Fruit fly (Drosophila melanogaster) whole organism: ENCODE data around the gene CG7707.

Source experiments
- CG8478 ChIP-seq: fragments of >200 bp; optimal IDR thresholded peaks from 2 replicates; lab custom pipeline; 2018; ENCODE audit warnings: inconsistent platforms
- Dll ChIP-seq: fragments of >200 bp; optimal IDR thresholded peaks from 2 replicates; lab custom pipeline; 2017
- EcR ChIP-seq, 2 experiments: fragments of >200 bp; optimal IDR thresholded peaks; 2 replicates each; lab custom pipeline; 2017; ENCODE audit warnings: missing biosample characterization in 2 of 2, missing genetic modification characterization in 2 of 2, missing genetic modification reagents in 2 of 2
- pan ChIP-seq: fragments of >200 bp; optimal IDR thresholded peaks from 2 replicates; lab custom pipeline; 2017
- psq ChIP-seq: fragments of >200 bp; optimal IDR thresholded peaks from 2 replicates; lab custom pipeline; 2017
- usp ChIP-seq: fragments of >200 bp; optimal IDR thresholded peaks from 2 replicates; lab custom pipeline; 2017; ENCODE audit warnings: missing biosample characterization, missing genetic modification characterization, mixed read lengths

Gene CG7707

dm6 chr3L:17243136-17243535, at the start of gene CG7707:
Gene CG7707 (plus strand): TSS chr3L:17243436.
- TF ChIP-seq psq (lab: Kevin White, UChicago) (no peak), EcR (GFP tag; optimal IDR thresholded peaks at IDR 0.05; lab: Kevin White, UChicago) (no peak), usp (GFP tag; lab: Kevin White, UChicago) (no peak), CG8478 (lab: Kevin White, UChicago) (no peak), Dll (no peak), pan (lab: Kevin White, UChicago) (no peak)

- TF ChIP-seq CG8478 (lab: Kevin White, UChicago): no peak
- no peak for TF ChIP-seq Dll
- TF ChIP-seq psq (lab: Kevin White, UChicago): no peak
- TF ChIP-seq EcR (GFP tag; optimal IDR thresholded peaks at IDR 0.05; lab: Kevin White, UChicago): no peak
- TF ChIP-seq pan (lab: Kevin White, UChicago): no peak
- TF ChIP-seq usp (GFP tag; lab: Kevin White, UChicago): no peak
These were observed 34.6 kb upstream of the CG7707 start for dm6 chr3L:17208601-17209000.

dm6 chr3L:17209402-17209801, 33.8 kb upstream of the CG7707 start:
- no peak for TF ChIP-seq psq (lab: Kevin White, UChicago)
- no peak for TF ChIP-seq EcR (GFP tag; optimal IDR thresholded peaks at IDR 0.05; lab: Kevin White, UChicago)
- no peak for TF ChIP-seq usp (GFP tag; lab: Kevin White, UChicago)
- TF ChIP-seq pan (lab: Kevin White, UChicago): no peak

dm6 chr3L:17211568-17211967, 31.7 kb upstream of the CG7707 start:
- no peak for TF ChIP-seq EcR (GFP tag; optimal IDR thresholded peaks at IDR 0.05; lab: Kevin White, UChicago)
- no peak for TF ChIP-seq usp (GFP tag; lab: Kevin White, UChicago)
- TF ChIP-seq psq (lab: Kevin White, UChicago): no peak
- TF ChIP-seq Dll: no peak
- no peak for TF ChIP-seq CG8478 (lab: Kevin White, UChicago)
- TF ChIP-seq pan (lab: Kevin White, UChicago): no peak

- TF ChIP-seq usp (GFP tag; lab: Kevin White, UChicago): no peak
- no peak for TF ChIP-seq Dll
These were observed 27.0 kb upstream of the CG7707 start for dm6 chr3L:17216263-17216662.

dm6 chr3L:17219299-17219698, 23.9 kb upstream of the CG7707 start:
- TF ChIP-seq EcR (GFP tag; optimal IDR thresholded peaks at IDR 0.05; lab: Kevin White, UChicago): no peak
- no peak for TF ChIP-seq CG8478 (lab: Kevin White, UChicago)
- no peak for TF ChIP-seq usp (GFP tag; lab: Kevin White, UChicago)
- no peak for TF ChIP-seq pan (lab: Kevin White, UChicago)
- TF ChIP-seq psq (lab: Kevin White, UChicago): no peak
- no peak for TF ChIP-seq Dll

dm6 chr3L:17226330-17226729, 16.9 kb upstream of the CG7707 start:
- no peak for TF ChIP-seq CG8478 (lab: Kevin White, UChicago)
- no peak for TF ChIP-seq Dll
- no peak for TF ChIP-seq usp (GFP tag; lab: Kevin White, UChicago)
- no peak for TF ChIP-seq pan (lab: Kevin White, UChicago)
- TF ChIP-seq psq (lab: Kevin White, UChicago): no peak
- TF ChIP-seq EcR (GFP tag; optimal IDR thresholded peaks at IDR 0.05; lab: Kevin White, UChicago): no peak

- TF ChIP-seq psq (lab: Kevin White, UChicago): no peak
- TF ChIP-seq CG8478 (lab: Kevin White, UChicago): no peak
- TF ChIP-seq usp (GFP tag; lab: Kevin White, UChicago): no peak
- TF ChIP-seq pan (lab: Kevin White, UChicago): no peak
These were observed 6.2 kb upstream of the CG7707 start for dm6 chr3L:17237003-17237402.

dm6 chr3L:17238129-17238732, 5.0 kb upstream of the CG7707 start, which contains the start of gene Rbp6:
Gene Rbp6 (minus strand): TSS chr3L:17238212.
- TF ChIP-seq usp (GFP tag; lab: Kevin White, UChicago): no peak
- TF ChIP-seq pan (lab: Kevin White, UChicago): no peak
- no peak for TF ChIP-seq Dll
- TF ChIP-seq psq (lab: Kevin White, UChicago): no peak
- TF ChIP-seq EcR (GFP tag; optimal IDR thresholded peaks at IDR 0.05; lab: Kevin White, UChicago): no peak
- TF ChIP-seq CG8478 (lab: Kevin White, UChicago): no peak

- no peak for TF ChIP-seq CG8478 (lab: Kevin White, UChicago)
- TF ChIP-seq Dll: no peak
- TF ChIP-seq EcR (GFP tag; optimal IDR thresholded peaks at IDR 0.05; lab: Kevin White, UChicago): no peak
- TF ChIP-seq psq (lab: Kevin White, UChicago): no peak
- TF ChIP-seq usp (GFP tag; lab: Kevin White, UChicago): no peak
- TF ChIP-seq pan (lab: Kevin White, UChicago): no peak
These were observed 1.1 kb upstream of the CG7707 start, which contains the start of gene Afg3l2 for dm6 chr3L:17242078-17242613. Gene Afg3l2 (minus strand): TSS chr3L:17242128.

dm6 chr3L:17245594-17245993, 2.4 kb downstream of the CG7707 start:
- TF ChIP-seq psq (lab: Kevin White, UChicago): no peak
- no peak for TF ChIP-seq Dll
- TF ChIP-seq EcR (GFP tag; optimal IDR thresholded peaks at IDR 0.05; lab: Kevin White, UChicago): no peak
- TF ChIP-seq CG8478 (lab: Kevin White, UChicago): no peak
- TF ChIP-seq pan (lab: Kevin White, UChicago): no peak
- TF ChIP-seq usp (GFP tag; lab: Kevin White, UChicago): no peak
